Worm (Caenorhabditis elegans) whole organism, L4/young adult: ENCODE measurements around the gene mre-11.

ENCODE experiments used
- dao-5 ChIP-seq: sonication (generic microtip); optimal IDR thresholded peaks from 2 replicates; lab custom pipeline; 2016; ENCODE audit warnings: missing genotype, missing genetic modification characterization, moderate library complexity, missing compliant biosample characterization
- him-1 ChIP-seq: sonication (generic microtip); optimal IDR thresholded peaks from 2 replicates; lab custom pipeline; 2016; ENCODE audit warnings: missing genotype, missing genetic modification reagents, missing genetic modification characterization, missing compliant biosample characterization

DNA sequence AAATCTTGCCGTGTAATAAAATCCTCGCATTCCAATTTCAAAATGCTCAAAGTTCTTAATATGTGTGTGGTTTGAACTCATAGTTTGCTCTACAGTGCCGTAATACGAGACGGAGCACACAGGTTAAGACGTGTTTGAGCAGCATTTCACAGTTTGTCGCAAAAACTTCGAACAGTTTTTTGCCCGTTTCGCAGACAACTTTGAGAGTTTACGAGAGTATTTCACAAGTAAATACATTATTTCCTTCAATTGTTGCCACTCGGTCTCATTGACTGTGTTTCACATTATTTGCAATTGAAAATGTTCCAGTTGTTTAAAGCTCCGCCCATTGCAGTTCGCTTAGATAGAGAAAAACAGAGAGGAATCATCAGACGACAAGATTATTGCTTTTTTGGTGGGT lies 49.1 kb downstream of the mre-11 start, which contains the start of gene F29F11.20:
- TF ChIP-seq him-1 (tag; lab: Kevin White, UChicago) (no peak), dao-5 (no peak)
